Worm (Caenorhabditis elegans) whole organism, mixed stage, embryonic: Measurements from ENCODE around the gene C09B9.4.

Experiments used
- M03D4.4 ChIP-seq: sonication (generic microtip); optimal IDR thresholded peaks from 2 replicates; lab custom pipeline; 2017; ENCODE audit warnings: mild to moderate bottlenecking, missing genetic modification characterization, missing compliant biosample characterization
- bed-3 ChIP-seq: fragments of 200-800 bp; sonication (Bioruptor generic); optimal IDR thresholded peaks from 3 replicates; lab custom pipeline; 2018; ENCODE audit warnings: mild to moderate bottlenecking, missing genetic modification characterization, moderate library complexity, missing compliant biosample characterization
- blmp-1 ChIP-seq: fragments of 150-350 bp; optimal IDR thresholded peaks from 2 replicates; lab custom pipeline; 2014; ENCODE audit warnings: missing biosample characterization, missing genetic modification characterization
- ceh-39 ChIP-seq: fragments of 150-350 bp; optimal IDR thresholded peaks from 2 replicates; lab custom pipeline; 2014; ENCODE audit warnings: missing biosample characterization, missing genetic modification characterization
- ceh-43 ChIP-seq: fragments of 200-800 bp; sonication (Bioruptor generic); optimal IDR thresholded peaks from 2 replicates; lab custom pipeline; 2018; ENCODE audit warnings: mild to moderate bottlenecking, missing genetic modification characterization, moderate library complexity, missing compliant biosample characterization
- ceh-83 ChIP-seq: fragments of 200-800 bp; sonication (Bioruptor generic); optimal IDR thresholded peaks from 2 replicates; lab custom pipeline; 2018; ENCODE audit warnings: mild to moderate bottlenecking, missing genetic modification characterization, missing compliant biosample characterization
- ces-1 ChIP-seq: fragments of 150-350 bp; optimal IDR thresholded peaks from 2 replicates; lab custom pipeline; 2014; ENCODE audit warnings: missing biosample characterization, missing genetic modification reagents, missing genetic modification characterization
- cnd-1 ChIP-seq: fragments of 200-800 bp; sonication (Bioruptor generic); optimal IDR thresholded peaks from 2 replicates; lab custom pipeline; 2018; ENCODE audit warnings: mild to moderate bottlenecking, missing genetic modification characterization, missing compliant biosample characterization
- elt-1 ChIP-seq: sonication (generic microtip); optimal IDR thresholded peaks from 2 replicates; lab custom pipeline; 2017; ENCODE audit warnings: missing genetic modification characterization, mild to moderate bottlenecking, missing compliant biosample characterization, antibody characterized with exemption, moderate library complexity, borderline replicate concordance; ENCODE audit not compliant: insufficient read depth
- elt-3 ChIP-seq: fragments of 150-350 bp; optimal IDR thresholded peaks from 2 replicates; lab custom pipeline; 2014; ENCODE audit warnings: missing biosample characterization, missing genetic modification characterization
- flh-1 ChIP-seq: fragments of 200-800 bp; sonication (Bioruptor generic); optimal IDR thresholded peaks from 2 replicates; lab custom pipeline; 2018; ENCODE audit warnings: mild to moderate bottlenecking, missing genetic modification characterization, moderate library complexity, missing compliant biosample characterization
- ham-2 ChIP-seq: fragments of 200-800 bp; sonication (Bioruptor generic); optimal IDR thresholded peaks from 2 replicates; lab custom pipeline; 2018; ENCODE audit warnings: mild to moderate bottlenecking, missing genetic modification characterization, missing compliant biosample characterization
- hlh-1 ChIP-seq: fragments of 150-350 bp; optimal IDR thresholded peaks from 2 replicates; lab custom pipeline; 2014; ENCODE audit warnings: missing biosample characterization, missing genetic modification reagents, missing genetic modification characterization
- lin-13 ChIP-seq: fragments of 150-350 bp; optimal IDR thresholded peaks from 2 replicates; lab custom pipeline; 2014; ENCODE audit warnings: missing biosample characterization, missing genetic modification characterization
- lin-32 ChIP-seq: fragments of 200-800 bp; sonication (Bioruptor generic); optimal IDR thresholded peaks from 2 replicates; lab custom pipeline; 2018; ENCODE audit warnings: mild to moderate bottlenecking, missing genetic modification characterization, missing compliant biosample characterization
- lsy-2 ChIP-seq: fragments of 150-350 bp; optimal IDR thresholded peaks from 2 replicates; lab custom pipeline; 2014; ENCODE audit warnings: missing biosample characterization, missing genetic modification characterization
- mab-5 ChIP-seq: fragments of 150-350 bp; optimal IDR thresholded peaks from 2 replicates; lab custom pipeline; 2014; ENCODE audit warnings: missing biosample characterization, missing genetic modification characterization
- mep-1 ChIP-seq: fragments of 150-350 bp; optimal IDR thresholded peaks from 2 replicates; lab custom pipeline; 2017; ENCODE audit warnings: missing biosample characterization, missing genetic modification reagents, missing genetic modification characterization, inconsistent platforms
- mls-2 ChIP-seq: sonication (generic microtip); optimal IDR thresholded peaks from 2 replicates; lab custom pipeline; 2016; ENCODE audit warnings: mild to moderate bottlenecking, missing genetic modification characterization, moderate library complexity, missing compliant biosample characterization
- nhr-12 ChIP-seq: fragments of 150-350 bp; optimal IDR thresholded peaks from 2 replicates; lab custom pipeline; 2014; ENCODE audit warnings: missing biosample characterization, missing genetic modification characterization
- nhr-2 ChIP-seq: fragments of 150-350 bp; optimal IDR thresholded peaks from 2 replicates; lab custom pipeline; 2014; ENCODE audit warnings: missing biosample characterization, missing genetic modification characterization
- nhr-237 ChIP-seq: fragments of 150-350 bp; optimal IDR thresholded peaks from 2 replicates; lab custom pipeline; 2014; ENCODE audit warnings: missing biosample characterization, missing genetic modification characterization
- nhr-28 ChIP-seq: fragments of 150-350 bp; optimal IDR thresholded peaks from 2 replicates; lab custom pipeline; 2014; ENCODE audit warnings: missing biosample characterization, missing genetic modification characterization
- nhr-76 ChIP-seq: sonication (generic microtip); optimal IDR thresholded peaks from 2 replicates; lab custom pipeline; 2017; ENCODE audit warnings: missing biosample characterization, missing genetic modification characterization
- sem-2 ChIP-seq: fragments of 200-800 bp; sonication (Bioruptor generic); optimal IDR thresholded peaks from 2 replicates; lab custom pipeline; 2018; ENCODE audit warnings: mild to moderate bottlenecking, missing genetic modification characterization, missing compliant biosample characterization
- snpc-4 ChIP-seq: fragments of 150-350 bp; optimal IDR thresholded peaks from 2 replicates; lab custom pipeline; 2014; ENCODE audit warnings: missing biosample characterization, missing genetic modification characterization
- sptf-1 ChIP-seq: sonication (generic microtip); optimal IDR thresholded peaks from 2 replicates; lab custom pipeline; 2017; ENCODE audit warnings: mild to moderate bottlenecking, missing genetic modification characterization, moderate library complexity, missing compliant biosample characterization
- tbx-8 ChIP-seq: fragments of 200-800 bp; sonication (Bioruptor generic); optimal IDR thresholded peaks from 2 replicates; lab custom pipeline; 2018; ENCODE audit warnings: mild to moderate bottlenecking, missing genetic modification characterization, moderate library complexity, missing compliant biosample characterization
- unc-120 ChIP-seq: sonication (generic microtip); optimal IDR thresholded peaks from 2 replicates; lab custom pipeline; 2017; ENCODE audit warnings: missing genetic modification characterization, missing compliant biosample characterization; ENCODE audit not compliant: poor library complexity, severe bottlenecking
- unc-39 ChIP-seq: fragments of 150-350 bp; optimal IDR thresholded peaks from 2 replicates; lab custom pipeline; 2014; ENCODE audit warnings: missing biosample characterization, missing genetic modification characterization
- zip-8 ChIP-seq: fragments of 150-350 bp; optimal IDR thresholded peaks from 2 replicates; lab custom pipeline; 2014; ENCODE audit warnings: missing biosample characterization, missing genetic modification characterization
- ztf-11 ChIP-seq: fragments of 150-350 bp; optimal IDR thresholded peaks from 2 replicates; lab custom pipeline; 2014; ENCODE audit warnings: missing biosample characterization, missing genetic modification characterization

C09B9.4 gene

DNA sequence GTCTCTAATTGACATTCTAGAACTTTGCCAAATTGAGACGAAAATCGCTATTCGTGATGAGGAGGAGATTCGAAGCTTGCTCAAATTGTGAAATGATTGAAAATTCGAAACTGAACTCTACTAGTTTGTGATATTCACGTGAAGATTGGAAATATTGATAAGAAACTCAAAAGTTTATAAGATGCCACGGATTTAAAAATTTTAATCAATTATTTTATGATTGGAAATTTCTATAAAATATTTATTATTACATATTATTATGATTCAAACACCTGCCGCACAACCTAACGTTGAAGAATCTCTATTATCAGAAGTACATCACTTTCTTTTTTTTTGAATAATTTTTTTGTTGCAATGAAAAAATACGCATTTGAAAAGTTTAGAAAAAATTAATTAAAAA lies 44.6 kb downstream of the C09B9.4 start, which contains the start of gene E03H12.7:
E03H12.7 (minus strand) TSS at position 101 of the 400 bp plus-strand sequence.
- TF ChIP-seq nhr-76 (tag; lab: Kevin White, UChicago) (no peak), mls-2 (tag; lab: Kevin White, UChicago) (no peak), ztf-11 (tag; lab: Kevin White, UChicago) (no peak), snpc-4 (tag; lab: Kevin White, UChicago) (no peak), sem-2 (GFP tag; lab: Kevin White, UChicago) (no peak), M03D4.4 (tag; lab: Kevin White, UChicago) (no peak), nhr-237 (tag; lab: Kevin White, UChicago) (no peak), lsy-2 (no peak), ham-2 (GFP tag; lab: Kevin White, UChicago) (no peak)

DNA sequence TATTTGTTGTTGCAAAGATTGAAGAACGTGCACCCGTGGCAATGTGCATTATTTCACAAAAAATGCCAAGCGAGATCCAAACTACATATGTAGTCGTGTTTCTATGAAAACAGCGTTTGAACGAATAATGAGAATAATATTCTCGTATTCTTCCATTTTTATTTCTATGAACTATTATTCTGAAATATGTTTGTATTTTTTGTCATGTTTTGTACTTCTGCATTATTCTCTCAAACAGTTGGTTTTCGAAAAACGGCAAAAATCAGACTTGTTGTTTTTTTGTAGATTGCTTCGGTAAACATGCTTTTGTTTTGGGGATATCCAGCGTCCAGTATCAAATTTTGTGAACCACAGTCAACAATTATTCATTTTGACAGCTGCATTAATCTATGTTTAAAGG lies 46.9 kb downstream of the C09B9.4 start, which contains the start of gene clec-177:
clec-177 (plus strand) TSS at position 301 of the 400 bp plus-strand sequence.
- no peak for TF ChIP-seq ces-1
- TF ChIP-seq unc-120 (tag; lab: Kevin White, UChicago) = no peak
- no peak for TF ChIP-seq lin-32 (GFP tag; lab: Kevin White, UChicago)
- no peak for TF ChIP-seq nhr-76 (tag; lab: Kevin White, UChicago)
- TF ChIP-seq cnd-1 (tag; lab: Kevin White, UChicago) = no peak
- no peak for TF ChIP-seq ceh-83
- TF ChIP-seq zip-8 = no peak
- no peak for TF ChIP-seq bed-3 (GFP tag; lab: Kevin White, UChicago)
- TF ChIP-seq ceh-39 = no peak
- TF ChIP-seq mls-2 (tag; lab: Kevin White, UChicago) = no peak
- no peak for TF ChIP-seq ham-2 (GFP tag; lab: Kevin White, UChicago)
- TF ChIP-seq elt-3 (tag; lab: Kevin White, UChicago) = no peak
- no peak for TF ChIP-seq sptf-1
- TF ChIP-seq elt-1 (tag; lab: Kevin White, UChicago) = no peak
- TF ChIP-seq nhr-12 (tag; lab: Kevin White, UChicago) = no peak
- no peak for TF ChIP-seq snpc-4 (tag; lab: Kevin White, UChicago)
- no peak for TF ChIP-seq unc-39 (tag; lab: Kevin White, UChicago)
- no peak for TF ChIP-seq lin-13 (tag; lab: Kevin White, UChicago)
- TF ChIP-seq tbx-8 = no peak
- TF ChIP-seq ztf-11 (tag; lab: Kevin White, UChicago) = no peak

DNA sequence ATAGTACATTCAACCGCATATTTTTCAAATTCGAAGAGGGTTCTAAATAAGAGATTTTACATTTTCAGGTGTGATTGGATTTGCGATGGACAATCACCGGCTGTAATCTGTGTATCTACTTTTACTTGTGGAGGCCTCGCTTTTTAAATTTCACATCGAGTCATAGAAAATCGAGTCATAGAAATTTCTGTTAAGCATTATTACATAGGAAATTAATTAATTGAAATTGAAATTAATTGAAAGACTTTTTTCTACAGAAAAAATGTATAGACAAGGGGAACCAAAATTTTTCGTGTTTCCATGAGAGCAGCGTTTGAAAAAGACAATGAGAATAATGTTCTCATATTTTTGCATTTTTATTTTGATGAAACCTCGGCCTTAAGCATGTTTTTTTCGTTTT lies 49.4 kb downstream of the C09B9.4 start, which contains the start of gene clec-176:
clec-176 (plus strand) TSS at position 301 of the 400 bp plus-strand sequence.
- TF ChIP-seq ces-1 (no peak), blmp-1 (tag; lab: Kevin White, UChicago) (no peak), zip-8 (no peak), elt-1 (tag; lab: Kevin White, UChicago) (no peak), flh-1 (GFP tag; lab: Kevin White, UChicago) (no peak), nhr-2 (tag; lab: Kevin White, UChicago) (no peak), mls-2 (tag; lab: Kevin White, UChicago) (no peak), nhr-76 (tag; lab: Kevin White, UChicago) (no peak), mep-1 (tag; lab: Kevin White, UChicago) (no peak), cnd-1 (tag; lab: Kevin White, UChicago) (no peak), M03D4.4 (tag; lab: Kevin White, UChicago) (no peak), ham-2 (GFP tag; lab: Kevin White, UChicago) (no peak), ztf-11 (tag; lab: Kevin White, UChicago) (no peak)
- TF ChIP-seq, all 35 proteins: peak for 0

- TF ChIP-seq unc-120 (tag; lab: Kevin White, UChicago) = no peak
- TF ChIP-seq lin-13 (tag; lab: Kevin White, UChicago) = no peak
- no peak for TF ChIP-seq nhr-76 (tag; lab: Kevin White, UChicago)
- TF ChIP-seq bed-3 (GFP tag; lab: Kevin White, UChicago) = no peak
- no peak for TF ChIP-seq ztf-11 (tag; lab: Kevin White, UChicago)
- TF ChIP-seq ceh-43 (GFP tag; lab: Kevin White, UChicago) = no peak
- TF ChIP-seq nhr-12 (tag; lab: Kevin White, UChicago) = no peak
- no peak for TF ChIP-seq mep-1 (tag; lab: Kevin White, UChicago)
- no peak for TF ChIP-seq zip-8
- no peak for TF ChIP-seq ceh-39
- TF ChIP-seq nhr-28 (tag; lab: Kevin White, UChicago) = no peak
- no peak for TF ChIP-seq mls-2 (tag; lab: Kevin White, UChicago)
- TF ChIP-seq nhr-237 (tag; lab: Kevin White, UChicago) = no peak
- no peak for TF ChIP-seq hlh-1 (tag; lab: Kevin White, UChicago)
- no peak for TF ChIP-seq lin-32 (GFP tag; lab: Kevin White, UChicago)
- TF ChIP-seq mab-5 (tag; lab: Kevin White, UChicago) = no peak
- no peak for TF ChIP-seq nhr-2 (tag; lab: Kevin White, UChicago)
- no peak for TF ChIP-seq ceh-83
Observed at ce11 chrIV:4982477-4982876, 50.7 kb downstream of the C09B9.4 start, which contains the start of gene E03H12.4. TSS of gene E03H12.4 (plus strand) at chrIV:4982596.
